Fruit fly (Drosophila melanogaster) whole organism, embryonic: ENCODE results near the gene Ptpmeg2.

ENCODE experiments used
- Aef1 ChIP-seq: fragments of 200-800 bp; sonication (Bioruptor generic); IDR thresholded peaks from 3 replicates; pipeline ENCODE4 v1.3.6; 2022; ENCODE audit warnings: missing biosample characterization, missing genetic modification characterization
- Atf3 ChIP-seq: fragments of 200-800 bp; sonication (Bioruptor generic); optimal IDR thresholded peaks from 3 replicates; lab custom pipeline; 2016; ENCODE audit warnings: missing biosample characterization, missing genetic modification characterization
- C15 ChIP-seq: fragments of 200-800 bp; sonication (Bioruptor generic); IDR thresholded peaks from 3 replicates; pipeline ENCODE4 v1.3.6; 2022; ENCODE audit warnings: missing biosample characterization, missing genetic modification characterization
- CG10366 ChIP-seq: fragments of 200-800 bp; sonication (Bioruptor generic); IDR thresholded peaks from 2 replicates; pipeline ENCODE4 v1.3.6; 2022; ENCODE audit warnings: missing biosample characterization, missing genetic modification characterization
- CG11695 ChIP-seq: fragments of 200-800 bp; sonication (Bioruptor generic); IDR thresholded peaks from 3 replicates; pipeline ENCODE4 v1.3.6; 2022; ENCODE audit warnings: missing biosample characterization, missing genetic modification characterization
- CG11696 ChIP-seq: fragments of 200-800 bp; sonication (Bioruptor generic); IDR thresholded peaks from 2 replicates; pipeline ENCODE4 v1.3.6; 2022; ENCODE audit warnings: missing biosample characterization, missing genetic modification characterization
- CG12219 ChIP-seq: fragments of 200-800 bp; sonication (Bioruptor generic); optimal IDR thresholded peaks from 3 replicates; lab custom pipeline; 2018; ENCODE audit warnings: missing biosample characterization, mild to moderate bottlenecking, missing genetic modification characterization
- CG12659 ChIP-seq: fragments of 200-800 bp; sonication (Bioruptor generic); optimal IDR thresholded peaks from 3 replicates; lab custom pipeline; 2017; ENCODE audit warnings: mild to moderate bottlenecking, missing biosample characterization, missing genetic modification reagents, missing genetic modification characterization
- CG12942 ChIP-seq: fragments of 200-800 bp; sonication (Bioruptor generic); optimal IDR thresholded peaks from 3 replicates; lab custom pipeline; 2016; ENCODE audit warnings: missing biosample characterization, missing genetic modification characterization
- CG15073 ChIP-seq: fragments of 200-800 bp; sonication (Bioruptor generic); optimal IDR thresholded peaks from 2 replicates; lab custom pipeline; 2016; ENCODE audit warnings: missing biosample characterization, missing genetic modification characterization
- CG15269 ChIP-seq: fragments of 200-800 bp; sonication (Bioruptor generic); optimal IDR thresholded peaks from 2 replicates; lab custom pipeline; 2018; ENCODE audit warnings: missing biosample characterization, mild to moderate bottlenecking, missing genetic modification characterization, moderate library complexity
- CG17186 ChIP-seq: fragments of 200-800 bp; sonication (Bioruptor generic); optimal IDR thresholded peaks from 3 replicates; lab custom pipeline; 2017; ENCODE audit warnings: missing biosample characterization, missing genetic modification reagents, missing genetic modification characterization
- CG17328 ChIP-seq: fragments of 200-800 bp; sonication (Bioruptor generic); IDR thresholded peaks from 2 replicates; pipeline ENCODE4 v1.3.6; 2022; ENCODE audit warnings: missing biosample characterization, missing genetic modification characterization
- CG17359 ChIP-seq: fragments of 200-800 bp; sonication (Bioruptor generic); optimal IDR thresholded peaks from 3 replicates; lab custom pipeline; 2018; ENCODE audit warnings: missing biosample characterization, mild to moderate bottlenecking, missing genetic modification characterization, moderate library complexity
- CG17912 ChIP-seq: fragments of 200-800 bp; sonication (Bioruptor generic); optimal IDR thresholded peaks from 2 replicates; lab custom pipeline; 2018; ENCODE audit warnings: missing biosample characterization, mild to moderate bottlenecking, missing genetic modification characterization
- CG18599 ChIP-seq: fragments of 200-800 bp; sonication (Bioruptor generic); optimal IDR thresholded peaks from 3 replicates; lab custom pipeline; 2017; ENCODE audit warnings: missing biosample characterization, missing genetic modification characterization, mild to moderate bottlenecking, moderate library complexity, missing genetic modification reagents
- CG2889 ChIP-seq: fragments of 200-800 bp; sonication (Bioruptor generic); IDR thresholded peaks from 3 replicates; pipeline ENCODE4 v1.3.6; 2022; ENCODE audit warnings: missing biosample characterization, missing genetic modification characterization
- CG34376 ChIP-seq: fragments of 200-800 bp; sonication (Bioruptor generic); optimal IDR thresholded peaks from 2 replicates; lab custom pipeline; 2018; ENCODE audit warnings: missing biosample characterization, mild to moderate bottlenecking, missing genetic modification characterization
- CG6254 ChIP-seq: fragments of 200-800 bp; sonication (Bioruptor generic); optimal IDR thresholded peaks from 3 replicates; lab custom pipeline; 2017; ENCODE audit warnings: mild to moderate bottlenecking, missing biosample characterization, missing genetic modification reagents, missing genetic modification characterization
- CG7839 ChIP-seq: fragments of 200-800 bp; sonication (Bioruptor generic); optimal IDR thresholded peaks from 3 replicates; lab custom pipeline; 2018; ENCODE audit warnings: missing biosample characterization, mild to moderate bottlenecking, missing genetic modification characterization, moderate library complexity
- CG9727 ChIP-seq: fragments of 200-800 bp; sonication (Bioruptor generic); optimal IDR thresholded peaks from 3 replicates; lab custom pipeline; 2017; ENCODE audit warnings: missing biosample characterization, mild to moderate bottlenecking, missing genetic modification characterization
- CG9797 ChIP-seq: fragments of 200-800 bp; sonication (Bioruptor generic); optimal IDR thresholded peaks from 3 replicates; lab custom pipeline; 2018; ENCODE audit warnings: missing biosample characterization, mild to moderate bottlenecking, missing genetic modification characterization
- E2f2 ChIP-seq: fragments of 200-800 bp; sonication (Bioruptor generic); IDR thresholded peaks from 2 replicates; pipeline ENCODE4 v1.3.6; 2022; ENCODE audit warnings: missing biosample characterization, missing genetic modification characterization
- H15 ChIP-seq: fragments of 200-800 bp; sonication (Bioruptor generic); IDR thresholded peaks from 3 replicates; pipeline ENCODE4 v1.3.6; 2022; ENCODE audit warnings: missing biosample characterization, missing genetic modification characterization
- H2.0 ChIP-seq: fragments of 200-800 bp; sonication (Bioruptor generic); IDR thresholded peaks from 2 replicates; pipeline ENCODE4 v1.3.6; 2022; ENCODE audit warnings: missing biosample characterization, missing genetic modification characterization
- HmgD ChIP-seq: fragments of 200-800 bp; sonication (Bioruptor generic); optimal IDR thresholded peaks from 3 replicates; lab custom pipeline; 2016; ENCODE audit warnings: missing biosample characterization, missing genetic modification characterization
- HmgZ ChIP-seq: fragments of 200-800 bp; sonication (Bioruptor generic); optimal IDR thresholded peaks from 2 replicates; lab custom pipeline; 2018; ENCODE audit warnings: missing biosample characterization, mild to moderate bottlenecking, missing genetic modification characterization
- MTF-1 ChIP-seq: fragments of 200-800 bp; sonication (Bioruptor generic); optimal IDR thresholded peaks from 2 replicates; lab custom pipeline; 2018; ENCODE audit warnings: missing biosample characterization, mild to moderate bottlenecking, missing genetic modification characterization, borderline replicate concordance
- Rx ChIP-seq: fragments of 200-800 bp; sonication (Bioruptor generic); IDR thresholded peaks from 2 replicates; pipeline ENCODE4 v1.3.6; 2022; ENCODE audit warnings: missing biosample characterization, missing genetic modification characterization
- Sox102F ChIP-seq: fragments of 200-800 bp; sonication (Bioruptor generic); optimal IDR thresholded peaks from 2 replicates; lab custom pipeline; 2018; ENCODE audit warnings: missing biosample characterization, mild to moderate bottlenecking, missing genetic modification characterization, moderate library complexity
- amos ChIP-seq: fragments of 200-800 bp; sonication (Bioruptor generic); IDR thresholded peaks from 2 replicates; pipeline ENCODE4 v1.3.6; 2022; ENCODE audit warnings: missing biosample characterization, missing genetic modification characterization; ENCODE audit not compliant: partially characterized antibody
- cg ChIP-seq: fragments of 200-800 bp; sonication (Bioruptor generic); optimal IDR thresholded peaks from 3 replicates; lab custom pipeline; 2019; ENCODE audit warnings: missing biosample characterization, mild to moderate bottlenecking, missing genetic modification characterization, moderate library complexity
- corto ChIP-seq: fragments of 200-800 bp; sonication (Bioruptor generic); optimal IDR thresholded peaks from 2 replicates; lab custom pipeline; 2016; ENCODE audit warnings: missing biosample characterization, mild to moderate bottlenecking, missing genetic modification characterization, moderate library complexity
- esg ChIP-seq: fragments of 200-800 bp; sonication (Bioruptor generic); conservative IDR thresholded peaks from 2 replicates; pipeline ENCODE4 v1.3.6; 2022; ENCODE audit warnings: missing biosample characterization, missing genetic modification characterization
- gfzf ChIP-seq: fragments of 200-800 bp; sonication (Bioruptor generic); optimal IDR thresholded peaks from 2 replicates; lab custom pipeline; 2016; ENCODE audit warnings: missing biosample characterization, mild to moderate bottlenecking, missing genetic modification characterization, moderate library complexity
- h ChIP-seq: fragments of >200 bp; optimal IDR thresholded peaks from 2 replicates; lab custom pipeline; 2017
- inv ChIP-seq: fragments of 200-800 bp; sonication (Bioruptor generic); IDR thresholded peaks from 2 replicates; pipeline ENCODE4 v1.3.6; 2022; ENCODE audit warnings: missing biosample characterization, missing genetic modification characterization; ENCODE audit not compliant: partially characterized antibody
- jing ChIP-seq: fragments of 200-800 bp; sonication (Bioruptor generic); optimal IDR thresholded peaks from 2 replicates; lab custom pipeline; 2018; ENCODE audit warnings: missing biosample characterization, mild to moderate bottlenecking, missing genetic modification characterization
- lola ChIP-seq, 3 experiments: fragments of >200 bp in 2 of 3; fragments of 200-800 bp in 1 of 3; sonication (Bioruptor generic) in 1 of 3; optimal IDR thresholded peaks; 2 replicates each; lab custom pipeline; 2017 to 2019; ENCODE audit warnings: missing biosample characterization in 3 of 3, missing genetic modification characterization in 3 of 3, mild to moderate bottlenecking in 1 of 3, moderate library complexity in 1 of 3
- mirr ChIP-seq: fragments of 200-800 bp; sonication (Bioruptor generic); optimal IDR thresholded peaks from 3 replicates; lab custom pipeline; 2018; ENCODE audit warnings: missing biosample characterization, mild to moderate bottlenecking, missing genetic modification characterization
- nmo ChIP-seq: fragments of 200-800 bp; sonication (Bioruptor generic); optimal IDR thresholded peaks from 2 replicates; lab custom pipeline; 2018; ENCODE audit warnings: missing biosample characterization, mild to moderate bottlenecking, missing genetic modification characterization, moderate library complexity
- oc ChIP-seq: fragments of 200-800 bp; sonication (Bioruptor generic); optimal IDR thresholded peaks from 2 replicates; lab custom pipeline; 2018; ENCODE audit warnings: missing biosample characterization, mild to moderate bottlenecking, missing genetic modification characterization, moderate library complexity
- psq ChIP-seq: fragments of 200-800 bp; sonication (Bioruptor generic); optimal IDR thresholded peaks from 2 replicates; lab custom pipeline; 2017; ENCODE audit warnings: missing biosample characterization, missing genetic modification characterization
- sc ChIP-seq, 3 experiments: fragments of >200 bp in 2 of 3; fragments of 200-800 bp in 1 of 3; sonication (Bioruptor generic) in 1 of 3; optimal IDR thresholded peaks; 2 replicates in 2 of 3; 3 replicates in 1 of 3; lab custom pipeline; 2017; ENCODE audit warnings: mild to moderate bottlenecking in 1 of 3, missing biosample characterization in 1 of 3, missing genetic modification characterization in 1 of 3, missing genetic modification reagents in 1 of 3
- sr ChIP-seq: fragments of 200-800 bp; sonication (Bioruptor generic); IDR thresholded peaks from 3 replicates; pipeline ENCODE4 v1.3.6; 2022; ENCODE audit warnings: missing biosample characterization, missing genetic modification characterization
- trem ChIP-seq: fragments of 200-800 bp; optimal IDR thresholded peaks from 3 replicates; lab custom pipeline; 2019; ENCODE audit warnings: missing biosample characterization, mild to moderate bottlenecking, missing genetic modification characterization, moderate library complexity
- unpg ChIP-seq: fragments of 200-800 bp; sonication (Bioruptor generic); optimal IDR thresholded peaks from 3 replicates; lab custom pipeline; 2018; ENCODE audit warnings: missing biosample characterization, mild to moderate bottlenecking, missing genetic modification characterization, moderate library complexity
- wek ChIP-seq: fragments of 200-800 bp; sonication (Bioruptor generic); optimal IDR thresholded peaks from 3 replicates; lab custom pipeline; 2018; ENCODE audit warnings: missing biosample characterization, mild to moderate bottlenecking, missing genetic modification characterization, moderate library complexity

The Ptpmeg2 gene

DNA sequence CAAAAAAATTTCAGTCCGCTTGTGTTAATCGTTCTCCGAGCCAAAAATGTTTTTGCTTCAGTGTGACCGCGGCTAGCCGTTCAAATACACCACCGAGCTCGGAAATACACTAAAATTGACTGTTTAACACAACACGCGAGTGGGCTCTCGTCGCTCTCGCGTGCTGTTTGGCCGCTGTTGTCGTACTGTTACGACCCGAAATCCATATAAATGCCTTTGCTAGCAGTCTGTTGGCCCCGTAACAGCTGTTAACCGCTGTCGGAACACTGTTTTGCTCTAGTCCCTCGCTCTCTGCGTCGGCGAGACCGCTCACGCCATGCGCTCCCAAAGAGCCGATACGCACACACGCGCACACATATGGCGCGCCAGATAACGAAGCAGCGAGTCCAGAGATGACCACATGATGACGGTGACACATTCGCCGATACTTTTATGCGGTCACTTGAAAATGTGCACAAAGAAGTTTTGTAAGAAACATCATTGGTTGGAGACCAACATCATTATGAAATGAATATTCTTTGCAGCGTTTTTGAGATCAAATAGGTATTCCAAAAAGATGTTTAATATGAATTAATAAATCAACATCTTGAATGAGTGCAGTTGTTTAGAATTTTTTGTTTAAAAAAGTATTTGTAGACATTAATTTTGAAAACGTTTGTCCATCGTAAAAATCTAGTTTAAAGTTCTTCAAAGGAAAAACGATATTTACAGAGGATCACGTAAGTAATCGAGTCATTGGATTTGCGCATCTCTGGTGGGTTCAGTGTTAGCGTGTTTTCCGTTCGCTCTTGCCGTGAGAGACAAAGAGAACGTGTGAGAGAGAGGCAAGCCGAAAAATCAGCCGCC, 26.8 kb upstream of the Ptpmeg2 start (continued):
- TF ChIP-seq HmgD = peak; percentile 10
- no peak for TF ChIP-seq h
- TF ChIP-seq MTF-1 (GFP tag; lab: Kevin White, UChicago) = no peak
- TF ChIP-seq CG34376 (GFP tag; lab: Kevin White, UChicago) = peak; percentile 71
- no peak for TF ChIP-seq CG17912 (GFP tag; lab: Kevin White, UChicago)
- peak; percentile 36 for TF ChIP-seq cg (GFP tag; lab: Kevin White, UChicago)
- no peak for TF ChIP-seq H15 (GFP tag; lab: Robert Waterston, UW)
- TF ChIP-seq Atf3 (GFP tag; lab: Kevin White, UChicago) = peak; percentile 70
- TF ChIP-seq psq = no peak
- TF ChIP-seq CG6254 (GFP tag; lab: Kevin White, UChicago) = no peak
- peak; percentile 30 for TF ChIP-seq CG12942 (GFP tag; lab: Kevin White, UChicago)
- TF ChIP-seq esg (GFP tag; lab: Robert Waterston, UW) = no peak
- TF ChIP-seq Rx (GFP tag; lab: Robert Waterston, UW) = no peak
- no peak for TF ChIP-seq CG2889 (GFP tag; lab: Robert Waterston, UW)
- TF ChIP-seq CG12659 (GFP tag; lab: Kevin White, UChicago) = peak; percentile 32
- TF ChIP-seq jing (GFP tag; lab: Kevin White, UChicago) = no peak
- peak; percentile 19; the same call in 1 of the 2 replicates for TF ChIP-seq CG10366
- peak in 1 of 3 experiments; percentile 64 for TF ChIP-seq lola (GFP tag; optimal IDR thresholded peaks at IDR 0.05; lab: Kevin White, UChicago)
- TF ChIP-seq CG11695 = no peak
- no peak for TF ChIP-seq Aef1
- peak; percentile 47 for TF ChIP-seq CG17359 (tag; lab: Kevin White, UChicago)
- TF ChIP-seq CG11696 = no peak
- no peak for TF ChIP-seq Sox102F
- no peak for TF ChIP-seq E2f2 (GFP tag; lab: Robert Waterston, UW)
- peak; percentile 77 for TF ChIP-seq nmo (GFP tag; lab: Kevin White, UChicago)
- TF ChIP-seq amos (GFP tag; lab: Robert Waterston, UW) = peak; percentile 63
- TF ChIP-seq gfzf (GFP tag; lab: Kevin White, UChicago) = peak; percentile 66
- 0 out of 2 replicates have a peak, but pooled peaks have one; percentile 34 for TF ChIP-seq inv (GFP tag; lab: Robert Waterston, UW)
- TF ChIP-seq mirr = no peak
- no peak for TF ChIP-seq trem (tag; lab: Kevin White, UChicago)
- peak; percentile 20 for TF ChIP-seq CG12219 (GFP tag; lab: Kevin White, UChicago)
- peak; percentile 70 for TF ChIP-seq CG18599
- TF ChIP-seq CG7839 (tag; lab: Kevin White, UChicago) = peak; percentile 73
- TF ChIP-seq sr (GFP tag; lab: Robert Waterston, UW) = no peak
- TF ChIP-seq CG9727 = peak; percentile 68
- TF ChIP-seq CG15269 (tag; lab: Kevin White, UChicago) = peak; percentile 59
- TF ChIP-seq CG15073 (GFP tag; lab: Kevin White, UChicago) = no peak
- peak; percentile 4 for TF ChIP-seq HmgZ (tag; lab: Kevin White, UChicago)
- TF ChIP-seq wek (GFP tag; lab: Kevin White, UChicago) = no peak
- TF ChIP-seq CG9797 (GFP tag; lab: Kevin White, UChicago) = peak; percentile 6
- TF ChIP-seq CG17186 = no peak
- no peak for TF ChIP-seq oc (tag; lab: Kevin White, UChicago)
- no peak for TF ChIP-seq H2.0 (GFP tag; lab: Robert Waterston, UW)
- peak; percentile 28 for TF ChIP-seq unpg (GFP tag; lab: Kevin White, UChicago)
- no peak for TF ChIP-seq corto (GFP tag; lab: Kevin White, UChicago)
- no peak for TF ChIP-seq sc (optimal IDR thresholded peaks at IDR 0.05; lab: Kevin White, UChicago)
- no peak for TF ChIP-seq sc (GFP tag; optimal IDR thresholded peaks at IDR 0.05; lab: Kevin White, UChicago)
- TF ChIP-seq CG17328 (GFP tag; lab: Robert Waterston, UW) = no peak
- no peak for TF ChIP-seq C15 (GFP tag; lab: Robert Waterston, UW)
